Worm (Caenorhabditis elegans): ENCODE data around the gene H39E23.2.

H39E23.2 gene

DNA sequence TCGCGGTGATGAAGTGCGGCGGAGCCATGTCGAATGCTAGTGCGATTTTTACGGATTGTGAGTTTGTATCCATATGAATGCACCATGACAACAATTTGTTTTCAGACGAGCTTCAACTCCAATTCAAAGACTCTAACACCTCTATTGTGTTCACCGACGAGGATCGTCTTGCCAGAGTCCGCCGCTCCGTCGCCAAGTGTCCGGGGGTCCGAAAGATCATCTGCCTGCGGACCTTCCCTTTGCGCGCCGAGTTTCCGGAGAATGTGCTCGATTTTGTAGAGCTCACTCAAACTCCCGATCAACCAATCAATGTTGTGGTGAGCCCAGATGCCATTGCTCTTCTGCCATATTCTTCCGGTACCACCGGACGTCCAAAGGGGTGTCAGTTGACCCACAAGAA, 37.0 kb downstream of the H39E23.2 start:
- TF ChIP-seq ref-1 (GFP tag; conservative IDR thresholded peaks at IDR 0.05) (no peak), ztf-23 (GFP tag; IDR thresholded peaks at IDR 0.05) (no peak), T22C8.4 (GFP tag; IDR thresholded peaks at IDR 0.05) (no peak)

DNA sequence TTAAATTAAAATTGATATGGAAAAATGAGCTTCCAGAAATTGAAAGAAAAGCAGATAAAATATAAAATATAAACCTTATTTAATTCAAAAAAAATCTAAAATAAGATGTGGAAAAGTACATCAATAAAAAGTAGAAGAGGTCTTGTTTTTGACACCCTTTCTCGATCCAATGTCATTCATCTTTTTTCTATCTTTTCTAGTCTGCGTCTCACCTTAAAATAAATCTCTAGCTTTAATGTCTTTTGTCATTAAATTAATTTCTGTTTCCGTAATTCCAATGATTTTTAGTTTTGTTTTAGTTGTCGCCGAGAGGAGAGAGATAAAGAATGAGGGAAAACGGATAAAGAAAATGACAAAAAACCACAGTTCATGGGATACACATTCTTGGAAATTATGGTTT, 39.0 kb downstream of the H39E23.2 start:
- TF ChIP-seq flt-1 (GFP tag; IDR thresholded peaks at IDR 0.05), result no peak

DNA sequence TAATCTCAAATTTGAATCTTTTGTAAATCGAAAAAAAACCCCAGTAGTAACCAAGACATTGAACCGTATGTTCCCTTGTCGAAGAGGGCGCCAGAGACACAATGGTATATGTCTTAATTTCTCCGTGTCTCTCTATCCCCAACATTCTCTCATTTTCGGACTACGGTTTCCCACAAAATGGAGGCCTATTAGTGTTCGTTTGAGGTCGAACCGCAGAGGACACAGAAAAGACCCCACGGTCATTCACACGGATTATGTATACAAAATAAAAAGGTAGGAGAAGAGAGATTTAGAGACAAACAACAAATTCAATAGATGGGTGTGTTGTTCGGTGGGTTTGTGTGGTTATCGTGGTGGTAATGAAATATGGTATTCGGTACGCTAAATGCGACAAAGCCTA, 40.8 kb downstream of the H39E23.2 start:
- TF ChIP-seq med-1 (GFP tag; optimal IDR thresholded peaks at IDR 0.05; ENCODE audit: insufficient read depth), result no peak
- no peak for TF ChIP-seq flt-1 (GFP tag; IDR thresholded peaks at IDR 0.05)
- TF ChIP-seq ztf-29 (GFP tag; IDR thresholded peaks at IDR 0.05), result no peak
- TF ChIP-seq T22C8.4 (GFP tag; IDR thresholded peaks at IDR 0.05), result no peak
- TF ChIP-seq klf-2 (GFP tag; conservative IDR thresholded peaks at IDR 0.05), result no peak
- no peak for TF ChIP-seq ref-1 (GFP tag; conservative IDR thresholded peaks at IDR 0.05)
- no peak for TF ChIP-seq tab-1 (GFP tag; IDR thresholded peaks at IDR 0.05)
- TF ChIP-seq cog-1 (tag; optimal IDR thresholded peaks at IDR 0.05), result no peak
- TF ChIP-seq ztf-23 (GFP tag; IDR thresholded peaks at IDR 0.05), result no peak

DNA sequence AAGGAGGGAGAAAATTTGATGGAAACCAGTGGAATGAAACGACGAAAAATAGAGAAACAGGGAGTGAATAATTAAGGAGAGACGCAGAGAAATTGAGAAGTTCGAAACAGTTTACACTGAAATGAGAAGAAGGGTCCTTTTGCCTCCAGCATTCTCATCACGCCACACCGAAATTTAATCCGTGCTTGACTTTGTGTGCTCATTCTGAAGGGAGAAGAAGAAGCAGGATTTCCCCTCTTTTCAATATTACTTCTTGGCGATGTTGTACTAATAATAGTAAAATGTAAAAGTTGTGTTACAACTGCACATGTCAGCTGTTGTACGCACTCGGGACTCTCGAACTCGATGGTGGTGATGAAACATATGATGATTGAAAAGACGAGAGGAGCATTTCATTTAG, 43.5 kb downstream of the H39E23.2 start:
- TF ChIP-seq med-1 (GFP tag; optimal IDR thresholded peaks at IDR 0.05; ENCODE audit: insufficient read depth) (no peak), cog-1 (tag; optimal IDR thresholded peaks at IDR 0.05) (peak; percentile 5)

DNA sequence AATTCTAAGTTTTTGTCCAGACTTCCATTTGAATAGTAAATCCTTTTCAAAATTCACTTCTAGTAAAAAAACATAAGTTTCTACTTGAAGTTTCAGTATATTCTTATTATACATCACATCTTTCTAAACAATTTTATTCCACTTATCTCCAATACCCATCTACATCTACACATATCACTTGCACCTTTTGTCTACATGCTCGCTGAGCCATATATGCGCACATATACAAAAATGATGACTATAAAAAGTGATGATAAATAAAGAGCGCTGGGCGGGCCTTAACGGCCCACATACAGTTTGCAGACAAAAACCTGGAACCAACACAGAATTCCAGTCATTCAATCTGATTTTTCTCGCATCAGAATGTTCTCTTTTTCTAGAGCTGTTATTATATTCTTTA, 46.3 kb downstream of the H39E23.2 start, which contains the start of gene AH10.2:
Gene AH10.2, plus strand, starts transcription at position 301 of the 400 bp plus-strand sequence.
- TF ChIP-seq cog-1 (tag; optimal IDR thresholded peaks at IDR 0.05) (no peak), med-1 (GFP tag; optimal IDR thresholded peaks at IDR 0.05; ENCODE audit: insufficient read depth) (no peak), ref-1 (GFP tag; conservative IDR thresholded peaks at IDR 0.05) (no peak), T22C8.4 (GFP tag; IDR thresholded peaks at IDR 0.05) (no peak), ztf-29 (GFP tag; IDR thresholded peaks at IDR 0.05) (no peak), tab-1 (GFP tag; IDR thresholded peaks at IDR 0.05) (no peak), klf-2 (GFP tag; conservative IDR thresholded peaks at IDR 0.05) (no peak), ztf-23 (GFP tag; IDR thresholded peaks at IDR 0.05) (no peak), flt-1 (GFP tag; IDR thresholded peaks at IDR 0.05) (no peak)

DNA sequence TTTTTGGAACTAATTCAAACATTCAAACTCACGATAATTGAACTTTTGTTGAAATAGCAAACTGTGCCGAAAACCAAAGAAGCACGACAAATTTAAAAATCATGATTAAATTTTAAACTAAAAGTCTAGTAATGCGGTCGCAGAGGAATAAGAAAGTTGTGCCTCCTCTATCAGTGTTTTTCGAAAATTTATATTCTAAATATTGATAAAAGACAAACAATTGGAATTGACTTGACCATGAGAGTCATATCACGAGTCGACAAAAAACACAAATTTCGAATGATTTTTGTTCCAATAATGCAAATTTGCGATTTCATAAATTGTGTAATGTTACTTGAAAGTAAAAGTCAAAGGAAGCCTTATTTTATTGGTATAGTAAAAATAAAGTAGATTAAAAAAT, 50.6 kb downstream of the H39E23.2 start, which contains the start of gene cest-1.2:
Gene cest-1.2, minus strand, starts transcription at position 165 of the 400 bp plus-strand sequence.
- TF ChIP-seq cog-1 (tag; optimal IDR thresholded peaks at IDR 0.05), result no peak
- TF ChIP-seq med-1 (GFP tag; optimal IDR thresholded peaks at IDR 0.05; ENCODE audit: insufficient read depth), result no peak
- TF ChIP-seq ztf-29 (GFP tag; IDR thresholded peaks at IDR 0.05), result no peak
- TF ChIP-seq flt-1 (GFP tag; IDR thresholded peaks at IDR 0.05), result no peak
- no peak for TF ChIP-seq T22C8.4 (GFP tag; IDR thresholded peaks at IDR 0.05)
- TF ChIP-seq ztf-23 (GFP tag; IDR thresholded peaks at IDR 0.05), result no peak
- no peak for TF ChIP-seq tab-1 (GFP tag; IDR thresholded peaks at IDR 0.05)
- no peak for TF ChIP-seq ref-1 (GFP tag; conservative IDR thresholded peaks at IDR 0.05)
- no peak for TF ChIP-seq klf-2 (GFP tag; conservative IDR thresholded peaks at IDR 0.05)

Data from whole organism, midembryonic.